Worm (Caenorhabditis elegans): Measurements from ENCODE around the gene B0304.2.

ce11 chrII:4550783-4551182 is 27.4 kb downstream of the B0304.2 start, which contains the start of gene K07E1.1:
- TF ChIP-seq lir-3 (tag; optimal IDR thresholded peaks at IDR 0.05; ENCODE audit: poor library complexity) (no peak), zag-1 (tag; optimal IDR thresholded peaks at IDR 0.05) (no peak), lsy-2 (tag; optimal IDR thresholded peaks at IDR 0.05) (no peak), nhr-12 (tag; optimal IDR thresholded peaks at IDR 0.05) (no peak), fkh-4 (tag; optimal IDR thresholded peaks at IDR 0.05; ENCODE audit: borderline replicate concordance) (no peak), snpc-4 (tag; optimal IDR thresholded peaks at IDR 0.05) (no peak), elt-3 (tag; optimal IDR thresholded peaks at IDR 0.05) (no peak), nhr-90 (tag; optimal IDR thresholded peaks at IDR 0.05; ENCODE audit: poor library complexity) (no peak), unc-30 (tag; optimal IDR thresholded peaks at IDR 0.05) (no peak), C16A3.4 (tag; optimal IDR thresholded peaks at IDR 0.05) (no peak), nhr-77 (tag; optimal IDR thresholded peaks at IDR 0.05) (no peak), ama-1 (optimal IDR thresholded peaks at IDR 0.05) (no peak)

All from whole organism, L1 larva.